Worm (Caenorhabditis elegans) whole organism, late embryonic: ENCODE data around the gene enpp-1.
A peak's percentile ranks its signal among the peaks of the same experiment; 100 is the strongest.

ENCODE experiments used
- C38D4.7 ChIP-seq: fragments of 200-800 bp; sonication (Bioruptor generic); optimal IDR thresholded peaks from 2 replicates; lab custom pipeline; 2018; ENCODE audit warnings: mild to moderate bottlenecking, missing genetic modification characterization, moderate library complexity, missing compliant biosample characterization
- F13H6.1 ChIP-seq: sonication (generic microtip); optimal IDR thresholded peaks from 2 replicates; lab custom pipeline; 2016; ENCODE audit warnings: missing genetic modification characterization, missing compliant biosample characterization
- K02D7.2 ChIP-seq: sonication (generic microtip); optimal IDR thresholded peaks from 2 replicates; lab custom pipeline; 2017; ENCODE audit warnings: mild to moderate bottlenecking, missing genetic modification characterization, missing compliant biosample characterization
- ahr-1 ChIP-seq: sonication (generic microtip); optimal IDR thresholded peaks from 2 replicates; lab custom pipeline; 2016; ENCODE audit warnings: missing genetic modification characterization, missing compliant biosample characterization
- ama-1 ChIP-seq: fragments of 150-350 bp; optimal IDR thresholded peaks from 2 replicates; lab custom pipeline; 2014
- ceh-19 ChIP-seq: fragments of 200-800 bp; sonication (Bioruptor generic); optimal IDR thresholded peaks from 2 replicates; lab custom pipeline; 2018; ENCODE audit warnings: mild to moderate bottlenecking, missing genetic modification characterization, missing compliant biosample characterization
- ceh-22 ChIP-seq: sonication (generic microtip); optimal IDR thresholded peaks from 2 replicates; lab custom pipeline; 2017; ENCODE audit warnings: missing biosample characterization, missing genetic modification characterization
- ceh-24 ChIP-seq: sonication (generic microtip); optimal IDR thresholded peaks from 2 replicates; lab custom pipeline; 2016; ENCODE audit warnings: mild to moderate bottlenecking, missing genetic modification characterization, missing compliant biosample characterization
- ceh-30 ChIP-seq: fragments of 150-350 bp; optimal IDR thresholded peaks from 2 replicates; lab custom pipeline; 2014; ENCODE audit warnings: missing biosample characterization, missing genetic modification characterization
- ceh-31 ChIP-seq: sonication (generic microtip); optimal IDR thresholded peaks from 2 replicates; lab custom pipeline; 2016; ENCODE audit warnings: missing genetic modification characterization, missing compliant biosample characterization
- che-1 ChIP-seq: sonication (generic microtip); optimal IDR thresholded peaks from 2 replicates; lab custom pipeline; 2016; ENCODE audit warnings: mild to moderate bottlenecking, missing genetic modification characterization, missing compliant biosample characterization
- dve-1 ChIP-seq: sonication (generic microtip); optimal IDR thresholded peaks from 2 replicates; lab custom pipeline; 2017; ENCODE audit warnings: antibody characterized with exemption, mild to moderate bottlenecking, missing genetic modification characterization, missing compliant biosample characterization
- elt-2 ChIP-seq: sonication (generic microtip); optimal IDR thresholded peaks from 2 replicates; lab custom pipeline; 2016; ENCODE audit warnings: missing genetic modification reagents, missing genetic modification characterization, missing compliant biosample characterization
- ets-4 ChIP-seq: sonication (generic microtip); optimal IDR thresholded peaks from 2 replicates; lab custom pipeline; 2016; ENCODE audit warnings: missing genetic modification characterization, missing compliant biosample characterization
- eyg-1 ChIP-seq: sonication (generic microtip); optimal IDR thresholded peaks from 2 replicates; lab custom pipeline; 2016; ENCODE audit warnings: missing genotype, missing genetic modification characterization, missing compliant biosample characterization
- fax-1 ChIP-seq: sonication (generic microtip); optimal IDR thresholded peaks from 2 replicates; lab custom pipeline; 2016; ENCODE audit warnings: missing genotype, missing genetic modification characterization, missing compliant biosample characterization
- fkh-10 ChIP-seq: fragments of 150-350 bp; optimal IDR thresholded peaks from 2 replicates; lab custom pipeline; 2014; ENCODE audit warnings: missing biosample characterization, missing genetic modification reagents, missing genetic modification characterization
- hlh-13 ChIP-seq: fragments of 200-800 bp; sonication (Bioruptor generic); optimal IDR thresholded peaks from 2 replicates; lab custom pipeline; 2018; ENCODE audit warnings: mild to moderate bottlenecking, missing genetic modification characterization, missing compliant biosample characterization
- hlh-6 ChIP-seq: sonication (generic microtip); optimal IDR thresholded peaks from 2 replicates; lab custom pipeline; 2016; ENCODE audit warnings: missing genotype, missing genetic modification characterization, missing compliant biosample characterization
- madf-2 ChIP-seq: sonication (generic microtip); optimal IDR thresholded peaks from 2 replicates; lab custom pipeline; 2017; ENCODE audit warnings: missing genetic modification characterization, missing compliant biosample characterization
- nfya-1 ChIP-seq: sonication (generic microtip); optimal IDR thresholded peaks from 2 replicates; lab custom pipeline; 2017; ENCODE audit warnings: missing genetic modification characterization, mild to moderate bottlenecking, missing compliant biosample characterization, antibody characterized with exemption, moderate library complexity
- nhr-11 ChIP-seq: fragments of 150-350 bp; optimal IDR thresholded peaks from 2 replicates; lab custom pipeline; 2014; ENCODE audit warnings: missing biosample characterization, missing genetic modification characterization
- npax-4 ChIP-seq: sonication (generic microtip); optimal IDR thresholded peaks from 2 replicates; lab custom pipeline; 2016; ENCODE audit warnings: missing genetic modification characterization, missing compliant biosample characterization
- odd-2 ChIP-seq: sonication (generic microtip); optimal IDR thresholded peaks from 2 replicates; lab custom pipeline; 2017; ENCODE audit warnings: antibody characterized with exemption, mild to moderate bottlenecking, missing genetic modification characterization, missing compliant biosample characterization
- pag-3 ChIP-seq: sonication (generic microtip); optimal IDR thresholded peaks from 2 replicates; lab custom pipeline; 2016; ENCODE audit warnings: missing compliant biosample characterization, missing genetic modification characterization, borderline replicate concordance
- pha-2 ChIP-seq: sonication (generic microtip); optimal IDR thresholded peaks from 2 replicates; lab custom pipeline; 2017; ENCODE audit warnings: mild to moderate bottlenecking, missing genetic modification characterization, missing compliant biosample characterization
- pha-4 ChIP-seq: fragments of 150-350 bp; optimal IDR thresholded peaks from 2 replicates; lab custom pipeline; 2018; ENCODE audit warnings: missing biosample characterization, missing genetic modification reagents, missing genetic modification characterization
- ref-2 ChIP-seq: sonication (generic microtip); optimal IDR thresholded peaks from 2 replicates; lab custom pipeline; 2016; ENCODE audit warnings: missing genetic modification characterization, missing compliant biosample characterization
- rnt-1 ChIP-seq: sonication (generic microtip); optimal IDR thresholded peaks from 2 replicates; lab custom pipeline; 2016; ENCODE audit warnings: missing genetic modification characterization, missing compliant biosample characterization
- sdc-2 ChIP-seq: sonication (generic microtip); optimal IDR thresholded peaks from 2 replicates; lab custom pipeline; 2016; ENCODE audit warnings: missing genotype, missing genetic modification characterization, missing compliant biosample characterization
- sox-4 ChIP-seq: sonication (generic microtip); optimal IDR thresholded peaks from 2 replicates; lab custom pipeline; 2017; ENCODE audit warnings: mild to moderate bottlenecking, missing genetic modification characterization, inconsistent platforms, missing compliant biosample characterization
- syd-9 ChIP-seq: sonication (generic microtip); optimal IDR thresholded peaks from 2 replicates; lab custom pipeline; 2016; ENCODE audit warnings: mild to moderate bottlenecking, missing genetic modification characterization, moderate library complexity, missing compliant biosample characterization
- tbx-2 ChIP-seq: sonication (generic microtip); optimal IDR thresholded peaks from 2 replicates; lab custom pipeline; 2016; ENCODE audit warnings: missing genetic modification characterization, missing compliant biosample characterization
- tbx-7 ChIP-seq: sonication (generic microtip); optimal IDR thresholded peaks from 2 replicates; lab custom pipeline; 2016; ENCODE audit warnings: missing genotype, missing genetic modification characterization, missing compliant biosample characterization
- unc-3 ChIP-seq, 2 experiments: fragments of 200-800 bp in 1 of 2; sonication (Bioruptor generic) in 1 of 2; sonication (generic microtip) in 1 of 2; conservative IDR thresholded peaks in 1 of 2; optimal IDR thresholded peaks in 1 of 2; 2 replicates each; pipeline versions ENCODE4 v1.3.6 to Lab custom; 2016 to 2022; ENCODE audit warnings: missing compliant biosample characterization in 2 of 2, missing genetic modification characterization in 2 of 2, missing genetic modification reagents in 1 of 2
- unc-42 ChIP-seq: sonication (generic microtip); optimal IDR thresholded peaks from 2 replicates; lab custom pipeline; 2016; ENCODE audit warnings: missing genotype, missing genetic modification characterization, missing compliant biosample characterization
- unc-86 ChIP-seq: sonication (generic microtip); optimal IDR thresholded peaks from 2 replicates; lab custom pipeline; 2016; ENCODE audit warnings: missing genetic modification characterization, missing compliant biosample characterization
- zip-5 ChIP-seq: sonication (generic microtip); optimal IDR thresholded peaks from 2 replicates; lab custom pipeline; 2016; ENCODE audit warnings: missing genetic modification characterization, missing compliant biosample characterization

The enpp-1 gene

DNA sequence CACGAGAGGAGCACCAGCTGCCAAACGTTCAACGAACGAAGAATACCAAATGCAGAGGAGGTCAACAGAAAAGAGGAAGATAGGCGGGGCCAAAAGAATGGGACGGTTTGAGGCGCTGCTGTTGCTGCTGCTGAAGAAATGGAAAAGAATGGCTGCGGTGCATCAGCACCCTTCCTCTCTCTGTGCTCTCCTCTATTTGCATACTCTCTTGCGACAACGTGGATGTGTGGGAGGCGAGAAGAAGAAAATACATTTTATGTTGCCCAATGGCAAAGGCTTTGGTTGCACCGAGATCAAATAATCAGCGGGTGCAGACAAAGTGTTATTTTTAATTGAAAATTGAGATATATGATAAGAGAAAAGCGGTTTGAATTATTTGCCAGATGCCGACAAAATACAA lies 27.1 kb downstream of the enpp-1 start:
- TF ChIP-seq unc-42 (tag; lab: Kevin White, UChicago) (peak; percentile 6), hlh-6 (tag; lab: Kevin White, UChicago) (no peak)

DNA sequence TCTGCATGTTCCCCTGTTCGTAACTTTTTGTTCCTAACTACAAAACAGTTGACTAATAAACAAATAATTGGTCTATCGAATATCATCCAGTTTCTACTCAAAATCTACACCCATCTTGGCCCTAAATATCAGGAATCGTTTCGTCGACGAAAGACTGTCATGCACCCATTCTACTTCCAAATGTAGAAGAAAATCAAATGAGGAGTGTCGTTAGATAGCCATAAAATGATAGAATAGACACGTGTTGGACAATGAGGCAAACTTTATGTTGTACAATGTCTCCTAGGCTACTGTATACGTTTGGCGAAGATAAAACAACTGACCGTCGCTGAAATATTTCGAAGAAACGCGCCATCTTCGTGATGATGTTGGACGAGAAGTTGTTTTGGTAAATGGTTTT lies 28.7 kb downstream of the enpp-1 start:
- TF ChIP-seq rnt-1 (tag; lab: Kevin White, UChicago) (no peak), ceh-22 (tag; lab: Kevin White, UChicago) (no peak), hlh-13 (GFP tag; lab: Kevin White, UChicago) (no peak), dve-1 (tag; lab: Kevin White, UChicago) (no peak), npax-4 (tag; lab: Kevin White, UChicago) (no peak), fkh-10 (GFP tag; lab: Kevin White, UChicago) (no peak)

DNA sequence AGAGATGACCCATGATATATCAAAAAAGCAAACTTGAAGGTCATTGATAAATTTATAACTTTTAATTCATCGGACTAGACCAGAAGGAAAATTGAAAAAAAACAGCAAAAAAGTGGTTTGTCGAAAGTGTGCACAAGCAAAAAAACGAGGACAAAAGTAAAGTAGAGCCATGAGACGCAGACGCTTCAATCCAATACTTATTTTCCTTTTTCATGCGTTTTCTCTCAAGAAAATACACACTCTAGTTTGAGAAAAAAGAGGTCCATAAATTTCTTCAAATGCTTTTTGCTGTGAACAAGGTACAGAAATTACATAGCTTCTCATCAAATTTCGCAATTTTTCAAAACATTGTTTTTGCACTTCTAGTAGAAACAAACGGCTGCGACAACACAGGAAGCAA lies 29.9 kb downstream of the enpp-1 start:
- TF ChIP-seq ceh-19 = no peak
- TF ChIP-seq zip-5 (tag; lab: Kevin White, UChicago) = no peak
- TF ChIP-seq pha-4 (tag; lab: Kevin White, UChicago) = no peak
- no peak for TF ChIP-seq ceh-31
- TF ChIP-seq sox-4 (tag; lab: Kevin White, UChicago) = no peak
- no peak for TF ChIP-seq pha-2
- TF ChIP-seq tbx-2 = no peak
- TF ChIP-seq unc-86 (tag; lab: Kevin White, UChicago) = no peak
- no peak for TF ChIP-seq ceh-24
- TF ChIP-seq K02D7.2 (tag; lab: Kevin White, UChicago) = no peak
- no peak for TF ChIP-seq elt-2 (tag; lab: Kevin White, UChicago)
- no peak for TF ChIP-seq ref-2 (tag; lab: Kevin White, UChicago)

DNA sequence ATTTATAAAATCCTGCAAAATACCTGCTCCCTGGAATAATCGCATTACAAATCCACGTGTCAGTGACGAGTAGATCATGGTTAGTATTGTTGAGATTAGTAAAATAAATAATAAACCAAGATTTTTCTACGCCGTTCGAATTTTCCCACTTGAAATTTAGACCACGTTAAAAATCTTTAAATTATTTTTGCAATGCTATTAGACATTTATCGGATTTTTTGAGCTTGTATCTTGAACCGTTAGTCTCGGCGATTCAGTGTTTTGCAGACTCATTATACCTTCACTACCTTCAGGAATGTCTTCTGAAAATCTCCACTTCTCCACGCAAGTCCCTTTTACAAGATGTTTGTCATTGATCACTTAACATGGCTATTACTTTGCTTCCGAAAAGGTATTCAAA lies 31.0 kb downstream of the enpp-1 start, which contains the start of gene C27A7.5:
C27A7.5 (minus strand) TSS at position 101 of the 400 bp plus-strand sequence.
- TF ChIP-seq elt-2 (tag; lab: Kevin White, UChicago) (no peak), odd-2 (tag; lab: Kevin White, UChicago) (no peak), ceh-24 (no peak), sdc-2 (tag; lab: Kevin White, UChicago) (no peak), tbx-7 (tag; lab: Kevin White, UChicago) (no peak), nhr-11 (no peak), syd-9 (no peak), fax-1 (tag; lab: Kevin White, UChicago) (no peak), eyg-1 (tag; lab: Kevin White, UChicago) (no peak), ceh-30 (tag; lab: Kevin White, UChicago) (no peak), ama-1 (lab: Kevin White, UChicago) (no peak)

ce11 chrV:12162906-12163305 lies 31.6 kb downstream of the enpp-1 start, which contains the start of gene srj-4:
TSS of gene srj-4 (plus strand) at chrV:12163206.
- no peak for TF ChIP-seq unc-3 (GFP tag; conservative IDR thresholded peaks at IDR 0.05; lab: Robert Waterston, UW)
- no peak for TF ChIP-seq unc-3 (tag; optimal IDR thresholded peaks at IDR 0.05; lab: Kevin White, UChicago)
- TF ChIP-seq ref-2 (tag; lab: Kevin White, UChicago) = no peak
- TF ChIP-seq syd-9 = no peak
- TF ChIP-seq C38D4.7 (GFP tag; lab: Kevin White, UChicago) = no peak
- TF ChIP-seq hlh-6 (tag; lab: Kevin White, UChicago) = no peak
- no peak for TF ChIP-seq ceh-24
- TF ChIP-seq madf-2 (tag; lab: Kevin White, UChicago) = no peak
- no peak for TF ChIP-seq nfya-1 (tag; lab: Kevin White, UChicago)
- TF ChIP-seq ama-1 (lab: Kevin White, UChicago) = no peak
- TF ChIP-seq ceh-31 = no peak
- no peak for TF ChIP-seq che-1 (tag; lab: Kevin White, UChicago)
- no peak for TF ChIP-seq pha-4 (tag; lab: Kevin White, UChicago)
- TF ChIP-seq npax-4 (tag; lab: Kevin White, UChicago) = no peak
- no peak for TF ChIP-seq ahr-1 (tag; lab: Kevin White, UChicago)
- TF ChIP-seq ets-4 = no peak
- TF ChIP-seq F13H6.1 (tag; lab: Kevin White, UChicago) = no peak
- no peak for TF ChIP-seq odd-2 (tag; lab: Kevin White, UChicago)
- no peak for TF ChIP-seq zip-5 (tag; lab: Kevin White, UChicago)
- no peak for TF ChIP-seq hlh-13 (GFP tag; lab: Kevin White, UChicago)
- TF ChIP-seq pag-3 (tag; lab: Kevin White, UChicago) = no peak
